Fruit fly (Drosophila melanogaster): ENCODE results near the gene Cog4.

- TF ChIP-seq Six4 (GFP tag; optimal IDR thresholded peaks at IDR 0.05) (no peak), lilli (GFP tag; optimal IDR thresholded peaks at IDR 0.05) (no peak)
Measured at dm6 chr2L:10455944-10456520, 32.4 kb downstream of the Cog4 start.

Data from whole organism, embryonic.